Fruit fly (Drosophila melanogaster) whole organism, embryonic: ENCODE data around the gene CAH4.

ENCODE experiments used
- CG1024 ChIP-seq: fragments of 200-800 bp; sonication (Bioruptor generic); IDR thresholded peaks from 2 replicates; pipeline ENCODE4 v1.3.6; 2022; ENCODE audit warnings: missing biosample characterization, missing genetic modification characterization
- CG10366 ChIP-seq: fragments of 200-800 bp; sonication (Bioruptor generic); IDR thresholded peaks from 2 replicates; pipeline ENCODE4 v1.3.6; 2022; ENCODE audit warnings: missing biosample characterization, missing genetic modification characterization
- CG11085 ChIP-seq: fragments of 200-800 bp; sonication (Bioruptor generic); IDR thresholded peaks from 2 replicates; pipeline ENCODE4 v1.3.6; 2022; ENCODE audit warnings: missing biosample characterization, missing genetic modification characterization
- CG11247 ChIP-seq: fragments of 200-800 bp; sonication (Bioruptor generic); IDR thresholded peaks from 2 replicates; pipeline ENCODE4 v1.3.6; 2022; ENCODE audit warnings: missing biosample characterization, missing genetic modification characterization
- CG14710 ChIP-seq: fragments of 200-800 bp; sonication (Bioruptor generic); optimal IDR thresholded peaks from 3 replicates; lab custom pipeline; 2019; ENCODE audit warnings: missing biosample characterization, mild to moderate bottlenecking, missing genetic modification characterization, moderate library complexity
- CG15696 ChIP-seq: fragments of 200-800 bp; sonication (Bioruptor generic); optimal IDR thresholded peaks from 2 replicates; lab custom pipeline; 2019; ENCODE audit warnings: missing biosample characterization, mild to moderate bottlenecking, missing genetic modification characterization, moderate library complexity
- CG16813 ChIP-seq: fragments of 200-800 bp; sonication (Bioruptor generic); IDR thresholded peaks from 3 replicates; pipeline ENCODE4 v1.3.6; 2022; ENCODE audit warnings: missing biosample characterization, missing genetic modification characterization; ENCODE audit not compliant: partially characterized antibody
- CG17186 ChIP-seq: fragments of 200-800 bp; sonication (Bioruptor generic); optimal IDR thresholded peaks from 3 replicates; lab custom pipeline; 2017; ENCODE audit warnings: missing biosample characterization, missing genetic modification reagents, missing genetic modification characterization
- CG2120 ChIP-seq: fragments of 200-800 bp; sonication (Bioruptor generic); optimal IDR thresholded peaks from 3 replicates; lab custom pipeline; 2016; ENCODE audit warnings: missing biosample characterization, missing genetic modification characterization
- CG31388 ChIP-seq: fragments of 200-800 bp; sonication (Bioruptor generic); optimal IDR thresholded peaks from 2 replicates; lab custom pipeline; 2016; ENCODE audit warnings: missing biosample characterization, missing genetic modification characterization
- CG43689 ChIP-seq: fragments of 200-800 bp; sonication (Bioruptor generic); IDR thresholded peaks from 2 replicates; pipeline ENCODE4 v1.3.6; 2022; ENCODE audit warnings: missing biosample characterization, missing genetic modification characterization
- CG4730 ChIP-seq: fragments of 200-800 bp; sonication (Bioruptor generic); IDR thresholded peaks from 2 replicates; pipeline ENCODE4 v1.3.6; 2022; ENCODE audit warnings: missing biosample characterization, missing genetic modification characterization
- CG5180 ChIP-seq: fragments of 200-800 bp; sonication (Bioruptor generic); optimal IDR thresholded peaks from 3 replicates; lab custom pipeline; 2017; ENCODE audit warnings: missing biosample characterization, missing genetic modification characterization, mild to moderate bottlenecking, moderate library complexity, missing genetic modification reagents
- CG8089 ChIP-seq: fragments of 200-800 bp; sonication (Bioruptor generic); optimal IDR thresholded peaks from 3 replicates; lab custom pipeline; 2016; ENCODE audit warnings: missing biosample characterization, missing genetic modification characterization
- CG8281 ChIP-seq: fragments of 200-800 bp; sonication (Bioruptor generic); optimal IDR thresholded peaks from 2 replicates; lab custom pipeline; 2018; ENCODE audit warnings: missing biosample characterization, mild to moderate bottlenecking, missing genetic modification characterization, moderate library complexity
- CG8388 ChIP-seq: fragments of 200-800 bp; sonication (Bioruptor generic); optimal IDR thresholded peaks from 2 replicates; lab custom pipeline; 2019; ENCODE audit warnings: missing biosample characterization, mild to moderate bottlenecking, missing genetic modification characterization, moderate library complexity
- CHES-1-like ChIP-seq: fragments of 200-800 bp; sonication (Bioruptor generic); optimal IDR thresholded peaks from 2 replicates; lab custom pipeline; 2016; ENCODE audit warnings: missing biosample characterization, missing genetic modification characterization
- CTCF ChIP-seq: fragments of 200-800 bp; sonication (Bioruptor generic); optimal IDR thresholded peaks from 2 replicates; lab custom pipeline; 2017; ENCODE audit warnings: missing biosample characterization, mild to moderate bottlenecking, missing genetic modification characterization, moderate library complexity
- CkIIα-i1 ChIP-seq: fragments of 200-800 bp; sonication (Bioruptor generic); IDR thresholded peaks from 2 replicates; pipeline ENCODE4 v1.3.6; 2022; ENCODE audit warnings: missing biosample characterization, missing genetic modification characterization
- Fer1 ChIP-seq: fragments of 200-800 bp; sonication (Bioruptor generic); optimal IDR thresholded peaks from 2 replicates; lab custom pipeline; 2017; ENCODE audit warnings: missing biosample characterization, mild to moderate bottlenecking, missing genetic modification characterization
- H15 ChIP-seq: fragments of 200-800 bp; sonication (Bioruptor generic); IDR thresholded peaks from 3 replicates; pipeline ENCODE4 v1.3.6; 2022; ENCODE audit warnings: missing biosample characterization, missing genetic modification characterization
- HLH54F ChIP-seq: fragments of 200-800 bp; sonication (Bioruptor generic); optimal IDR thresholded peaks from 3 replicates; lab custom pipeline; 2016; ENCODE audit warnings: missing biosample characterization, missing genetic modification characterization
- Hmx ChIP-seq: fragments of 200-800 bp; sonication (Bioruptor generic); optimal IDR thresholded peaks from 2 replicates; lab custom pipeline; 2016; ENCODE audit warnings: missing biosample characterization, missing genetic modification characterization
- Med ChIP-seq: fragments of 200-800 bp; sonication (Bioruptor generic); peaks from one replicate; lab custom pipeline; 2016; ENCODE audit warnings: missing biosample characterization, missing genetic modification characterization, mild to moderate bottlenecking, inconsistent platforms, moderate library complexity
- Mes4 ChIP-seq: fragments of 200-800 bp; sonication (Bioruptor generic); optimal IDR thresholded peaks from 2 replicates; lab custom pipeline; 2016; ENCODE audit warnings: missing biosample characterization, missing genetic modification characterization
- Rx ChIP-seq: fragments of 200-800 bp; sonication (Bioruptor generic); IDR thresholded peaks from 2 replicates; pipeline ENCODE4 v1.3.6; 2022; ENCODE audit warnings: missing biosample characterization, missing genetic modification characterization
- Side ChIP-seq: fragments of 200-800 bp; sonication (Bioruptor generic); optimal IDR thresholded peaks from 2 replicates; lab custom pipeline; 2016; ENCODE audit warnings: missing biosample characterization, missing genetic modification characterization
- Sox100B ChIP-seq: fragments of 200-800 bp; sonication (Bioruptor generic); optimal IDR thresholded peaks from 3 replicates; lab custom pipeline; 2018; ENCODE audit warnings: missing biosample characterization, mild to moderate bottlenecking, missing genetic modification characterization
- Stat92E ChIP-seq, 3 experiments: fragments of >200 bp in 2 of 3; fragments of 200-800 bp in 1 of 3; sonication (Bioruptor generic) in 1 of 3; optimal IDR thresholded peaks; 2 replicates each; lab custom pipeline; 2017 to 2019; ENCODE audit warnings: missing biosample characterization in 3 of 3, missing genetic modification characterization in 3 of 3, mild to moderate bottlenecking in 1 of 3, moderate library complexity in 1 of 3
- Trl ChIP-seq, 3 experiments: fragments of >200 bp in 2 of 3; fragments of 200-800 bp in 1 of 3; sonication (Bioruptor generic) in 1 of 3; optimal IDR thresholded peaks; 2 replicates in 1 of 3; 3 replicates in 2 of 3; lab custom pipeline; 2016 to 2017; ENCODE audit warnings: missing biosample characterization in 1 of 3, missing genetic modification characterization in 1 of 3
- bbx ChIP-seq: fragments of 200-800 bp; sonication (Bioruptor generic); IDR thresholded peaks from 2 replicates; pipeline ENCODE4 v1.3.6; 2022; ENCODE audit warnings: missing biosample characterization, missing genetic modification characterization; ENCODE audit not compliant: partially characterized antibody
- bigmax ChIP-seq: fragments of 200-800 bp; sonication (Bioruptor generic); optimal IDR thresholded peaks from 2 replicates; lab custom pipeline; 2018; ENCODE audit warnings: missing biosample characterization, mild to moderate bottlenecking, missing genetic modification characterization
- crp ChIP-seq, 2 experiments: fragments of 200-800 bp; sonication (Bioruptor generic); optimal IDR thresholded peaks; 2 replicates in 1 of 2; 3 replicates in 1 of 2; lab custom pipeline; 2017; ENCODE audit warnings: missing biosample characterization in 2 of 2, missing genetic modification characterization in 2 of 2, mild to moderate bottlenecking in 1 of 2, moderate library complexity in 1 of 2
- dati ChIP-seq: fragments of 200-800 bp; sonication (Bioruptor generic); IDR thresholded peaks from 2 replicates; pipeline ENCODE4 v1.3.6; 2022; ENCODE audit warnings: missing biosample characterization, missing genetic modification characterization
- dmrt11E ChIP-seq: fragments of 200-800 bp; sonication (Bioruptor generic); optimal IDR thresholded peaks from 3 replicates; lab custom pipeline; 2018; ENCODE audit warnings: missing biosample characterization, mild to moderate bottlenecking, missing genetic modification characterization, moderate library complexity
- fd64A ChIP-seq: fragments of 200-800 bp; sonication (Bioruptor generic); optimal IDR thresholded peaks from 3 replicates; lab custom pipeline; 2018; ENCODE audit warnings: missing biosample characterization, mild to moderate bottlenecking, missing genetic modification characterization
- fu2 ChIP-seq: fragments of 200-800 bp; sonication (Bioruptor generic); optimal IDR thresholded peaks from 2 replicates; lab custom pipeline; 2016; ENCODE audit warnings: missing biosample characterization, missing genetic modification characterization
- gce ChIP-seq: fragments of 200-800 bp; sonication (Bioruptor generic); IDR thresholded peaks from 3 replicates; pipeline ENCODE4 v1.3.6; 2022; ENCODE audit warnings: missing biosample characterization, missing genetic modification characterization
- gcm2 ChIP-seq: fragments of 200-800 bp; sonication (Bioruptor generic); optimal IDR thresholded peaks from 2 replicates; lab custom pipeline; 2016; ENCODE audit warnings: missing biosample characterization, missing genetic modification characterization
- gro ChIP-seq: fragments of 200-800 bp; sonication (Bioruptor generic); optimal IDR thresholded peaks from 2 replicates; lab custom pipeline; 2016; ENCODE audit warnings: missing biosample characterization, missing genetic modification characterization
- hbn ChIP-seq: fragments of 200-800 bp; sonication (Bioruptor generic); IDR thresholded peaks from 2 replicates; pipeline ENCODE4 v1.3.6; 2022; ENCODE audit warnings: missing biosample characterization, missing genetic modification characterization; ENCODE audit not compliant: partially characterized antibody
- mirr ChIP-seq: fragments of 200-800 bp; sonication (Bioruptor generic); optimal IDR thresholded peaks from 3 replicates; lab custom pipeline; 2018; ENCODE audit warnings: missing biosample characterization, mild to moderate bottlenecking, missing genetic modification characterization
- nerfin-1 ChIP-seq: fragments of 200-800 bp; sonication (Bioruptor generic); optimal IDR thresholded peaks from 3 replicates; lab custom pipeline; 2019; ENCODE audit warnings: missing biosample characterization, mild to moderate bottlenecking, missing genetic modification characterization, moderate library complexity
- nmo ChIP-seq: fragments of 200-800 bp; sonication (Bioruptor generic); optimal IDR thresholded peaks from 2 replicates; lab custom pipeline; 2018; ENCODE audit warnings: missing biosample characterization, mild to moderate bottlenecking, missing genetic modification characterization, moderate library complexity
- pita ChIP-seq: fragments of 200-800 bp; sonication (Bioruptor generic); optimal IDR thresholded peaks from 2 replicates; lab custom pipeline; 2017; ENCODE audit warnings: missing biosample characterization, mild to moderate bottlenecking, missing genetic modification characterization
- psq ChIP-seq: fragments of 200-800 bp; sonication (Bioruptor generic); optimal IDR thresholded peaks from 2 replicates; lab custom pipeline; 2017; ENCODE audit warnings: missing biosample characterization, missing genetic modification characterization
- rib ChIP-seq: fragments of 200-800 bp; sonication (Bioruptor generic); IDR thresholded peaks from 2 replicates; pipeline ENCODE4 v1.3.6; 2022; ENCODE audit warnings: missing biosample characterization, missing genetic modification characterization
- tna ChIP-seq: fragments of 200-800 bp; sonication (Bioruptor generic); IDR thresholded peaks from 2 replicates; pipeline ENCODE4 v1.3.6; 2022; ENCODE audit warnings: missing biosample characterization, missing genetic modification characterization; ENCODE audit not compliant: partially characterized antibody
- yki ChIP-seq: fragments of >200 bp; optimal IDR thresholded peaks from 3 replicates; lab custom pipeline; 2018
- z ChIP-seq: fragments of 200-800 bp; sonication (Bioruptor generic); IDR thresholded peaks from 3 replicates; pipeline ENCODE4 v1.3.6; 2022; ENCODE audit warnings: missing biosample characterization, missing genetic modification characterization
- zfh2 ChIP-seq: fragments of 200-800 bp; sonication (Bioruptor generic); optimal IDR thresholded peaks from 2 replicates; lab custom pipeline; 2016; ENCODE audit warnings: missing biosample characterization, missing genetic modification characterization

Gene CAH4

dm6 chr3R:24809576-24810279 lies 47.6 kb downstream of the CAH4 start (continued):
- no peak for TF ChIP-seq dati (GFP tag; lab: Robert Waterston, UW)
- TF ChIP-seq yki (lab: Kevin White, UChicago), result no peak
- TF ChIP-seq CG2120 (GFP tag; lab: Kevin White, UChicago), result no peak
- TF ChIP-seq gcm2, result no peak
- TF ChIP-seq nmo, result no peak
- no peak for TF ChIP-seq bbx (GFP tag; lab: Robert Waterston, UW)
- TF ChIP-seq hbn (GFP tag; lab: Robert Waterston, UW), result no peak
- TF ChIP-seq CkIIα-i1, result no peak
- no peak for TF ChIP-seq Sox100B (GFP tag; lab: Kevin White, UChicago)
- TF ChIP-seq fd64A (GFP tag; lab: Kevin White, UChicago), result peak; percentile 76
- TF ChIP-seq H15, result no peak
- no peak for TF ChIP-seq crp (GFP tag; optimal IDR thresholded peaks at IDR 0.05; lab: Kevin White, UChicago)
- TF ChIP-seq Stat92E (GFP tag; optimal IDR thresholded peaks at IDR 0.05; lab: Kevin White, UChicago), result no peak
- 0 out of 2 replicates have a peak, but pooled peaks have one; percentile 12 for TF ChIP-seq rib (GFP tag; lab: Robert Waterston, UW)
- TF ChIP-seq bigmax (GFP tag; lab: Kevin White, UChicago), result peak; percentile 12
- TF ChIP-seq CG4730 (GFP tag; lab: Robert Waterston, UW), result no peak
- TF ChIP-seq HLH54F (GFP tag; lab: Kevin White, UChicago), result no peak
- no peak for TF ChIP-seq CG31388
- TF ChIP-seq fu2, result no peak
- TF ChIP-seq CG14710 (tag; lab: Kevin White, UChicago), result peak; percentile 57
- no peak for TF ChIP-seq CTCF (GFP tag; lab: Kevin White, UChicago)
- TF ChIP-seq CG16813 (GFP tag; lab: Robert Waterston, UW), result no peak
- TF ChIP-seq tna (GFP tag; lab: Robert Waterston, UW), result no peak
- TF ChIP-seq Med (GFP tag; lab: Kevin White, UChicago), result peak; percentile 84
- TF ChIP-seq Rx (GFP tag; lab: Robert Waterston, UW), result no peak
- peak; percentile 12 for TF ChIP-seq dmrt11E (tag; lab: Kevin White, UChicago)
- no peak for TF ChIP-seq Side (GFP tag; lab: Kevin White, UChicago)
- no peak for TF ChIP-seq CG11247
- TF ChIP-seq nerfin-1 (tag; lab: Kevin White, UChicago), result peak; percentile 52
- TF ChIP-seq Hmx, result no peak
- no peak for TF ChIP-seq pita (GFP tag; lab: Kevin White, UChicago)
- no peak for TF ChIP-seq Trl (optimal IDR thresholded peaks at IDR 0.05; lab: Kevin White, UChicago)
- TF ChIP-seq Trl (GFP tag; optimal IDR thresholded peaks at IDR 0.05; lab: Kevin White, UChicago), result no peak
- no peak for TF ChIP-seq CG10366
- no peak for TF ChIP-seq CHES-1-like (GFP tag; lab: Kevin White, UChicago)
- TF ChIP-seq CG17186 (GFP tag; lab: Kevin White, UChicago), result no peak
- no peak for TF ChIP-seq psq
- no peak for TF ChIP-seq z
- TF ChIP-seq CG15696 (tag; lab: Kevin White, UChicago), result peak; percentile 54
- TF ChIP-seq Mes4 (GFP tag; lab: Kevin White, UChicago), result no peak
- TF ChIP-seq zfh2 (GFP tag; lab: Kevin White, UChicago), result no peak
- peak; percentile 39 for TF ChIP-seq mirr
- TF ChIP-seq CG5180 (GFP tag; lab: Kevin White, UChicago), result no peak
- no peak for TF ChIP-seq CG8089
- no peak for TF ChIP-seq CG1024 (GFP tag; lab: Robert Waterston, UW)
- TF ChIP-seq CG11085 (GFP tag; lab: Robert Waterston, UW), result no peak
- no peak for TF ChIP-seq gce (GFP tag; lab: Robert Waterston, UW)
- TF ChIP-seq CG8388 (GFP tag; lab: Kevin White, UChicago), result peak; percentile 40
- TF ChIP-seq gro (GFP tag; lab: Kevin White, UChicago), result peak; percentile 17
- TF ChIP-seq CG8281 (tag; lab: Kevin White, UChicago), result peak; percentile 50
- no peak for TF ChIP-seq CG43689 (GFP tag; lab: Robert Waterston, UW)
- TF ChIP-seq Fer1 (GFP tag; lab: Kevin White, UChicago), result peak; percentile 72
